Fruit fly (Drosophila melanogaster): ENCODE data around the gene CG33557.

CG33557 gene

DNA sequence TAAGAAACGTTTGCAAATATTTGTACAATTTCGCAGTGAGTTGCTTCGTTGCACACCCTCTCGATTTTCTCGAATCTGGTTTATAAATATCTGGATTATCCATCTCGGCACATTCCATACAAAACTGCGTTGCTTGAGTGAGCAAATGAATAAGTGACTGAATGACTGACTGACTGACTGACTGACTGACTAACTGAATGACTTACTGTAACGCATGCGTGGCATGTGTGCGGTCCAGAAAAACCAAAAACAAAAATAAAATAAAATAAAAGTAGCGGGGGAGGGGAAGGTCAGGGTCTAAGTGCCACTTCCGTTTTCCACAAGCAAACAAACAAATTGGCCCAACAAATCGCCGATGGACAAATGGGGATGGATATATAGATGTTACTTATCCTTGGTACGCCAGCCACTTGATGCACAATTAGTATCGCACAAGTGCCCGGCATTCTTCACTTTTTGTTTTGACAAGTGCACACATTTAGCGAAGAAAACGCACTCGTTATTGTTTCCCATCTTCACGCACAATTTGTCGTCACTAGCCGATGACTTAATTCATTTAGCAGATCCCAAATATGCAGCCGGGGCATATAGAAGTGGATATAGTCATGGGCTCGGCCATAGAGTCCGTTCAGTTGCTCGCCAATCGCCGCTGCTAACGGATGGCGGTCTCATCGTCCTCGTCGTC is at the start of gene CG33557:
CG33557 (plus strand) TSS at position 635 of the 685 bp plus-strand sequence.
- TF ChIP-seq CG17801 (GFP tag; optimal IDR thresholded peaks at IDR 0.05; ENCODE audit: partially characterized antibody): no peak

- TF ChIP-seq CG17801 (GFP tag; optimal IDR thresholded peaks at IDR 0.05; ENCODE audit: partially characterized antibody): no peak
Measured at dm6 chrX:9964778-9965291, 44.2 kb upstream of the CG33557 start, which contains the start of the genes CG1791 and CG1889. CG1791 (minus strand) TSS chrX:9964878. CG1889 (plus strand) TSS chrX:9965241.

DNA sequence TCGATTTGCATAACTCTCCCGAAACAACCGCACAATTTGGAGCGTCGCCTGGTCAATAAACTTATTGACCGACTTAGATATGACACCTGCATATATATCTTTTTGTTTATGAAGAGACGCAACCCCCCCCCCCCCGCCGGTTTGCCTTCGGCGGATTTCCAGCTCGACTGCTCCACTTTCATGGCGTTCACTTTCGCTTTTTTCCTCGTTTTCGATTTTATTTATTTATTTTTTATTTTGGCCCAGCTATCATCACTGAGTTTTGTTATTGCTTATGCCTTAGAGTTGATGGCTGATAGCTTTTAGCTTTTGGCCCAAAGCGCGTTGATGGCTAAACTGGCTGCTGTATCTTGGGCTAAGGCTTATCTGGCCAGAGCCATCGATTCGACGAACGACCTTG is 33.0 kb upstream of the CG33557 start:
- TF ChIP-seq CG17801 (GFP tag; optimal IDR thresholded peaks at IDR 0.05; ENCODE audit: partially characterized antibody): no peak

- TF ChIP-seq CG17801 (GFP tag; optimal IDR thresholded peaks at IDR 0.05; ENCODE audit: partially characterized antibody): no peak
Measured at dm6 chrX:9977305-9977704, 31.7 kb upstream of the CG33557 start, which contains the start of gene CG43386. CG43386 (minus strand) TSS chrX:9977405.

DNA sequence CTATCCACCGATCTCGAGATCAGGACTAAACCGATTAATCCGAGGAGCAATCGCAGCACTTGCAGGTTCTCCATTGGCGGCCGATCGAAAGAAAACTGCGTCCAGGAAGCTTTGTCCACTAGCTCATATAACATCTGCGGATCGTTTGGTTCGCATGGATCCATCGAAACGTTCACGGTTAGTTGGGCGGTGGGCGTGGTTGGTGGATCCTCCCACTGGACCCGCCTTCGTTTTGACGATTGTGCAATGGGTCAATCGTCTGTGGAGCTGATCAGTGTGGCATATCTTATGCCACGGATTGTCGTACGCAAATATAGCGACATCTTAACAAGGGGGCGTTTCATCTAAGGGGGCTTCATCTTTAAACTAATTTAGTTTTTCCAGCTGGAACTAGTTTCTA is 28.5 kb upstream of the CG33557 start, which contains the start of gene CG15252:
CG15252 (minus strand) TSS at position 101 of the 400 bp plus-strand sequence.
- TF ChIP-seq CG17801 (GFP tag; optimal IDR thresholded peaks at IDR 0.05; ENCODE audit: partially characterized antibody): no peak

dm6 chrX:9987361-9988087 is 21.5 kb upstream of the CG33557 start:
- TF ChIP-seq CG17801 (GFP tag; optimal IDR thresholded peaks at IDR 0.05; ENCODE audit: partially characterized antibody): no peak

DNA sequence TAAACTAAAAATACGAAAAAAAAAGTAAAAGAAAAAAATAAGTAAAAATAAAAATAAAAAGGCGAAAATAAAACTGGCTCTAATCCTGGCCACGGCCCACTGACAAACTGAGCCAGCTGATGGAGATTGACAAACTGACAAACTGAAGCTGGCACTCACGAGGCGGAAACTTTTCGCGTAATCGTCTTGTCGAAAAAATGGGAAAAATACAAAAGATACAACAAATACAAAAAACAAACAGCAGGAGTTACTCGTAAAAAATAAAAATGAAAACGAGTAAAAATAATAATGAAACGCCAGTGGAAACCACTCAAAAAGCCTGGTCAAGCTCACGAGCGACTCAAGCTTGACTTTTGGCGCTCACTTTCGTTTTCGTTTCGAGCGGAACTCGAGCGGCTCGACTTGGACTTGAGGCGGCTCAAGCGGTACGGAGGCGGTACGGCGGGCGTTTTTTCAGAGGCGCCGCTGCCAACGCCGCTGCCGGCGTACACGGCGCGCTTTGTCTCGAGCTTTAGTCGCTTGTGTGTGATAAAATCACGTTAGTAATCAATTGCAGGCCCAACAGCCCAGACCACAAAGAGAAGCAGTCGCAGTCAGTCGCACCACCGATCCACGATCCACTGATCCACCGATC is 19.7 kb upstream of the CG33557 start, which contains the start of gene CG32694:
CG32694 (plus strand) TSS at position 537 of the 634 bp plus-strand sequence.
- TF ChIP-seq CG17801 (GFP tag; optimal IDR thresholded peaks at IDR 0.05; ENCODE audit: partially characterized antibody): no peak

DNA sequence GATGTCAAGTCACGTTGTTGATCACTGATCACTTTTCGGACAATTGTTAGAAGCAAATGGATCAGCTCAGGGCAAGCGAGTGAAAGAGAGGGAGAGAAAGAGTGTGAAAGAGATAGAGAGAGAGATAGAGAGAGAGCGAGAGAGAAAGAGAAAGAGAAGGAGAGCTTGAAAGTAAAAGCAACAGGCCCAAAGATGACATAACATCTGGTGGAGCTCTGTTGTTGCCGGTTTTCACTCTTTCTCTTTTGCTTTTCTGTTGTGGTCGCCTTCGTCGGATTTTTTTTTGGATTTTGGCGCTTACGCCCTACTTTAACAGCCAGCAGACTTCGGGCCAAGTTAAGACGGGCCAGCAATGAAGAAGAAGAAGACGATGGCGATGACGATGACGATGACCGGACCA is 18.0 kb upstream of the CG33557 start:
- TF ChIP-seq CG17801 (GFP tag; optimal IDR thresholded peaks at IDR 0.05; ENCODE audit: partially characterized antibody): no peak

DNA sequence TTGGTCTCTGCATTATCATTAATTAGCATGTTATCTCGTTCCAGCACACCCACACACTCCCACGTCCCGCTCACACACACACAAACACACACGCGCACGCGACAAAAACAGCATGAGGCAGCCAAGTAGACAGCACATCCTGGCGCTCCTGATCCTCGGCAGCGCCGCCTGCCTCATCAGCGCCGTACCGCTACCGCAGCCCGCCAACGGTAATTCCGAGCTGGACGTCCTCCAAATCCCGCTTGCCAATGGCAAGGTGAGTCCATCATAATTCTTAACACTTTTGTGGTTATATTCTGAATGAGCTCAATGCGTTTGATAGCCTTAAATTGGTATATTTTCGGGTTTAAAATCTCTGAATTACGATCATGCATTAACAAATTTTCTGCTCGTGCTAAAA is 16.1 kb upstream of the CG33557 start:
- no peak for TF ChIP-seq CG17801 (GFP tag; optimal IDR thresholded peaks at IDR 0.05; ENCODE audit: partially characterized antibody)

DNA sequence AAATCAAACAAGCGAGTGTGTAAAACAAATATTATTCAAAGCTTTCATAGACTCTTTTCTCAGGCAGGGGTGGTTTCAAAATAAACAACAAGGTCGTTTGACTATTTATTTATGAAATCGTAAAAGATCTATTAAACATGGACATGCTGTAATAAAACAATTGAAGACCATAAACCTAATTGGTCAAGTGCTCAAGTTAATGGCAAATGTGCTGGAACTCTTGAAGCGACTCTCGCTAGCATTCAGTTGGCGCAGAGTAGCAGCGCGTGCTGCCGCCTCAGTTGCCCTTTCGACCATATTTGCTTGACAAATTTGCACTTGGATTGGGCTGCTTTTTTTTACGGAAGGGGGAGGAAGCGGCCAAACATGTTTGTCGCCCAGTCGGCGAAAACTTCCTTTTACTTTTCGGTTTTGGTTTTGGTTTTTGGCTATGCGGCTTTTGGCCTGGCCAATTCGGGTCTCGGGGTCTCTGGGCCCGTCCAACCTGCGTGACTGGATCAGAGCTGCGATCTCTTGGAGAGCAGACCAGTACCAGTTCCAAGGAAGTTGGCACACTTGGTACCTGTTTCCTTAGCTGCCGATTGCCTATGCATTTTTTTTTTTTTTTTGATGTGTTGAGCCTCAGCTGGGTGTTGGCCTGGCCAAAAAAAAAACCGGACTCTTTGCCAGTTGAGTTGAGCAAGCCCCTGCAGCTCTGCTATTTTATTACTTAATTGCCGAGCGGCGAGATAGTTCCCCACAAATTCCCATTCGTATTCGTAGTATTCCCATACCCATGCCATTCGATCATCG is 15.4 kb upstream of the CG33557 start:
- no peak for TF ChIP-seq CG17801 (GFP tag; optimal IDR thresholded peaks at IDR 0.05; ENCODE audit: partially characterized antibody)

- TF ChIP-seq CG17801 (GFP tag; optimal IDR thresholded peaks at IDR 0.05; ENCODE audit: partially characterized antibody): no peak
Measured at dm6 chrX:10009794-10010614, 994 bp downstream of the CG33557 start, which contains the start of gene Dna2. Dna2 (plus strand) TSS chrX:10010481.

DNA sequence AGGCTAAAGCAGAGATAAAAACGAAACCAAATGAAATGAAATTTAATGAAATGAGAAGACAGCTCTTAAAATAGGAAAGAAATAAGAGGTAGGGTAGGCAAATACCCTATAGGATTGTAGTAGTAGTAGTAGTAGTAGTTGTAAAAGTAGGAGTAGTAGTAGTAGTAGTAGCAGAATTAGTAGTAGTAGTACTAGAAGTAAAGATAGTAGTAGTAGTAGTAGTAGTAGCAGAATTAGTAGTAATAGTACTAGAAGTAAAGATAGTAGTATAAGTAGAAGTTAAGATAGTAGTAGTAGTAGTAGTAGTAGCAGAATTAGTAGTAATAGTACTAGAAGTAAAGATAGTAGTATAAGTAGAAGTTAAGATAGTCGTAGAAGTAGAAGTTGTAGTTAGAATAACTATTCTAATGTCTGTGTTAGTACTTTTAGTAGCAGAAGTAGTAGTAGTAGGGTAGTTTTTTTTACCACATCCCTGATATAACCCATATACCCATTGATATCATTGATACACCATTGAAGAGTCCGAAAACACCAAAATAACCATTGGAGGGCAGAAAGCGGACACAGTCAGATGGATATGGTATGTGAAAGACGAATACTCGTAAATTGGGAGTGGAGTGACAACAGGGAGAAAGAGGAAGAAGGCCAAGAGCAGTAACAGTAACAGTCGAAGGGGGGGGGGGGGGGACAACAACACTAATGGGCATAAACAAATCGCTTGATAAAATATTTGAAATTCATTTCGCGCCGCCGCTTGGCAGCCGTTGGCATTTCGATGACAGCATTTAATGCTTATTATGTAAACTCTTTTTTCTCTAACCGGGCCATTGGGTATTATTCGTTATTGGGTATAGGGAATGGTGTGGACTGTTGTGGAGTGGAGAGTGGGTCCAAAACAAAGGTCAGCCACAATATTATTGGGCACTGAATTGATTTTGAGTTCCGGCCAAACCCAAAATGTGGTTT is 6.0 kb downstream of the CG33557 start:
- TF ChIP-seq CG17801 (GFP tag; optimal IDR thresholded peaks at IDR 0.05; ENCODE audit: partially characterized antibody): no peak

DNA sequence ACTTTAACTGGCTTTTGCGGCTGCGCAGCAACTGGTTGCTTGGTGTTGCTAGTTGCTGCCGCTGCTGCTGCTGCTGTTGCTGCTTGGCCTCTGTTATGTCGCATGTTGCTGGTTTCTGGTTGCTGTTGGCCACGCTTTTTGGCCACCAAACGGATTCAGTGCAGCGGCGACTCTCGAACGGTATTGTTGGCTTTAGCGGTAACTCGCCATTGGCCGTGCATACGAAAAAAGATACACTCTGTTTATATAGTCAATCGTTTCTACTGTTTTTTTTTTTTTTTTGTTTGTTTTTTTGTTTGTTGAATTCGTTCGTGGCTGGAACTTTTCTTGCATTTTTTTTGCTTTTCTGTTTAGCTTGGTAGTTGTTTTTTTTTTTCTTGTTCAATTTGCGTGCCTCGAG is 7.7 kb downstream of the CG33557 start, which contains the start of gene Cht6:
Cht6 (plus strand) TSS at position 122 of the 400 bp plus-strand sequence.
- TF ChIP-seq CG17801 (GFP tag; optimal IDR thresholded peaks at IDR 0.05; ENCODE audit: partially characterized antibody): no peak

Data from ovary, adult (tissue).